Worm (Caenorhabditis elegans) whole organism, L1 larva: Measurements from ENCODE around the gene srz-23.

Experiments
- ama-1 ChIP-seq: fragments of 150-350 bp; optimal IDR thresholded peaks from 2 replicates; lab custom pipeline; 2014
- ces-1 ChIP-seq: fragments of 150-350 bp; optimal IDR thresholded peaks from 2 replicates; lab custom pipeline; 2014; ENCODE audit warnings: missing biosample characterization, missing genetic modification reagents, missing genetic modification characterization
- nhr-20 ChIP-seq: sonication (generic microtip); optimal IDR thresholded peaks from 2 replicates; lab custom pipeline; 2016; ENCODE audit warnings: mild to moderate bottlenecking, missing genetic modification characterization, missing compliant biosample characterization
- nhr-237 ChIP-seq: fragments of 150-350 bp; optimal IDR thresholded peaks from 2 replicates; lab custom pipeline; 2014; ENCODE audit warnings: missing biosample characterization, missing genetic modification characterization
- nhr-28 ChIP-seq: fragments of 150-350 bp; optimal IDR thresholded peaks from 2 replicates; lab custom pipeline; 2014; ENCODE audit warnings: missing biosample characterization, missing genetic modification characterization
- vab-15 ChIP-seq: sonication (generic microtip); optimal IDR thresholded peaks from 2 replicates; lab custom pipeline; 2017; ENCODE audit warnings: missing genotype, mild to moderate bottlenecking, missing genetic modification characterization, missing compliant biosample characterization
- ztf-11 ChIP-seq, 2 experiments: sonication (generic microtip); optimal IDR thresholded peaks; 2 replicates each; lab custom pipeline; 2016 to 2017; ENCODE audit warnings: missing genetic modification characterization in 2 of 2, missing biosample characterization in 1 of 2, missing compliant biosample characterization in 1 of 2

srz-23 gene

DNA sequence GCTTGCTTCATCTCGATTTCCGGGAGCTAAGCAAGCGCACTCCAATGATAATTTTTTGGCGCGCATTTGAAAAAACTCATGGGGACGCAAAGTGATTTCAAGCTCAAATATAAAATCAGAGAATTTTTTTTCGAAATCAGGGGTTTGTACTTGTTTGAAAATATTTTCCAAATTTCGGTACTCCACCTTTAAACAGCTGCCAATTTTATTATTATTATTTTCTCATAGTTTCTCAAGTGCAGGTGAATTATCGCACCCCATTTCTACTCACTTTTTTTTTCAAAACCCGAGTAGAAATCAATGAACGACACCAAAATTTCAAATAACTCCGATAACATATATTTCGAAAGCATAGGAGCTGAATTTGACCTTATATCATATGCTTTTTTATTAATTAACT is 50.7 kb downstream of the srz-23 start, which contains the start of gene srz-83:
Gene srz-83 (plus strand): TSS at position 301 of the 400 bp plus-strand sequence.
- TF ChIP-seq nhr-28 (tag; lab: Kevin White, UChicago) (no peak), vab-15 (tag; lab: Kevin White, UChicago) (no peak), nhr-20 (tag; lab: Kevin White, UChicago) (no peak), nhr-237 (tag; lab: Kevin White, UChicago) (no peak), ama-1 (lab: Kevin White, UChicago) (no peak), ztf-11 (tag; optimal IDR thresholded peaks at IDR 0.05; lab: Kevin White, UChicago) (no peak), ces-1 (no peak)
